Fruit fly (Drosophila melanogaster) whole organism, embryonic: Measurements from ENCODE around the gene BRWD3.

Experiments
- Ada2b ChIP-seq: fragments of 200-800 bp; sonication (Bioruptor generic); IDR thresholded peaks from 2 replicates; pipeline ENCODE4 v1.3.6; 2022; ENCODE audit warnings: missing biosample characterization, missing genetic modification characterization
- Adf1 ChIP-seq: fragments of 200-800 bp; sonication (Bioruptor generic); IDR thresholded peaks from 2 replicates; pipeline ENCODE4 v1.3.6; 2022; ENCODE audit warnings: missing biosample characterization, missing genetic modification characterization
- BtbVII ChIP-seq: fragments of 200-800 bp; sonication (Bioruptor generic); optimal IDR thresholded peaks from 3 replicates; lab custom pipeline; 2017; ENCODE audit warnings: missing biosample characterization, mild to moderate bottlenecking, missing genetic modification characterization
- CG10366 ChIP-seq: fragments of 200-800 bp; sonication (Bioruptor generic); IDR thresholded peaks from 2 replicates; pipeline ENCODE4 v1.3.6; 2022; ENCODE audit warnings: missing biosample characterization, missing genetic modification characterization
- CG11504 ChIP-seq: fragments of 200-800 bp; sonication (Bioruptor generic); optimal IDR thresholded peaks from 3 replicates; lab custom pipeline; 2019; ENCODE audit warnings: missing biosample characterization, mild to moderate bottlenecking, missing genetic modification characterization, moderate library complexity
- CG12219 ChIP-seq: fragments of 200-800 bp; sonication (Bioruptor generic); optimal IDR thresholded peaks from 3 replicates; lab custom pipeline; 2018; ENCODE audit warnings: missing biosample characterization, mild to moderate bottlenecking, missing genetic modification characterization
- CG12299 ChIP-seq: fragments of 200-800 bp; sonication (Bioruptor generic); optimal IDR thresholded peaks from 2 replicates; lab custom pipeline; 2018; ENCODE audit warnings: missing biosample characterization, mild to moderate bottlenecking, missing genetic modification characterization
- CG12769 ChIP-seq: fragments of 200-800 bp; sonication (Bioruptor generic); optimal IDR thresholded peaks from 2 replicates; lab custom pipeline; 2019; ENCODE audit warnings: missing biosample characterization, mild to moderate bottlenecking, missing genetic modification characterization, moderate library complexity
- CG14014 ChIP-seq: fragments of 200-800 bp; sonication (Bioruptor generic); IDR thresholded peaks from 2 replicates; pipeline ENCODE4 v1.3.6; 2022; ENCODE audit warnings: missing biosample characterization, missing genetic modification characterization
- CG18262 ChIP-seq: fragments of 200-800 bp; optimal IDR thresholded peaks from 3 replicates; lab custom pipeline; 2019; ENCODE audit warnings: missing biosample characterization, mild to moderate bottlenecking, missing genetic modification characterization, moderate library complexity
- CG1832 ChIP-seq: fragments of 200-800 bp; sonication (Bioruptor generic); optimal IDR thresholded peaks from 2 replicates; lab custom pipeline; 2017; ENCODE audit warnings: missing biosample characterization, mild to moderate bottlenecking, missing genetic modification characterization, inconsistent platforms
- CG2116 ChIP-seq: fragments of 200-800 bp; sonication (Bioruptor generic); optimal IDR thresholded peaks from 3 replicates; lab custom pipeline; 2018; ENCODE audit warnings: missing biosample characterization, mild to moderate bottlenecking, missing genetic modification characterization
- CG34224 ChIP-seq: fragments of 200-800 bp; sonication (Bioruptor generic); IDR thresholded peaks from 3 replicates; pipeline ENCODE4 v1.3.6; 2022; ENCODE audit warnings: missing biosample characterization, missing genetic modification characterization; ENCODE audit not compliant: partially characterized antibody
- CG4820 ChIP-seq: fragments of 200-800 bp; sonication (Bioruptor generic); optimal IDR thresholded peaks from 3 replicates; lab custom pipeline; 2016; ENCODE audit warnings: missing biosample characterization, missing genetic modification characterization
- Chrac-16 ChIP-seq: fragments of 200-800 bp; sonication (Bioruptor generic); optimal IDR thresholded peaks from 3 replicates; lab custom pipeline; 2016; ENCODE audit warnings: missing biosample characterization, missing genetic modification characterization
- CoRest ChIP-seq: fragments of 200-800 bp; sonication (Bioruptor generic); optimal IDR thresholded peaks from 3 replicates; lab custom pipeline; 2018; ENCODE audit warnings: missing biosample characterization, mild to moderate bottlenecking, missing genetic modification characterization, moderate library complexity
- Dp ChIP-seq: fragments of 200-800 bp; sonication (Bioruptor generic); optimal IDR thresholded peaks from 2 replicates; lab custom pipeline; 2018; ENCODE audit warnings: missing biosample characterization, mild to moderate bottlenecking, missing genetic modification characterization, moderate library complexity
- Dref ChIP-seq: fragments of 200-800 bp; sonication (Bioruptor generic); IDR thresholded peaks from 2 replicates; pipeline ENCODE4 v1.3.6; 2022; ENCODE audit warnings: missing biosample characterization, missing genetic modification characterization
- Drgx ChIP-seq: fragments of 200-800 bp; sonication (Bioruptor generic); IDR thresholded peaks from 2 replicates; pipeline ENCODE4 v1.3.6; 2022; ENCODE audit warnings: missing biosample characterization, missing genetic modification characterization
- Fer2 ChIP-seq: fragments of 200-800 bp; sonication (Bioruptor generic); optimal IDR thresholded peaks from 2 replicates; lab custom pipeline; 2018; ENCODE audit warnings: missing biosample characterization, mild to moderate bottlenecking, missing genetic modification characterization, moderate library complexity
- Fer3 ChIP-seq: fragments of 200-800 bp; sonication (Bioruptor generic); optimal IDR thresholded peaks from 2 replicates; lab custom pipeline; 2018; ENCODE audit warnings: missing biosample characterization, mild to moderate bottlenecking, missing genetic modification characterization, moderate library complexity
- Hr3 ChIP-seq: fragments of 200-800 bp; sonication (Bioruptor generic); optimal IDR thresholded peaks from 3 replicates; lab custom pipeline; 2016; ENCODE audit warnings: missing biosample characterization, missing genetic modification characterization
- Med ChIP-seq: fragments of 200-800 bp; sonication (Bioruptor generic); peaks from one replicate; lab custom pipeline; 2016; ENCODE audit warnings: missing biosample characterization, missing genetic modification characterization, mild to moderate bottlenecking, inconsistent platforms, moderate library complexity
- Meics ChIP-seq: fragments of 200-800 bp; sonication (Bioruptor generic); optimal IDR thresholded peaks from 2 replicates; lab custom pipeline; 2017; ENCODE audit warnings: missing biosample characterization, mild to moderate bottlenecking, missing genetic modification characterization
- Optix ChIP-seq: fragments of 200-800 bp; sonication (Bioruptor generic); IDR thresholded peaks from 3 replicates; pipeline ENCODE4 v1.3.6; 2022; ENCODE audit warnings: missing biosample characterization, missing genetic modification characterization
- Ptx1 ChIP-seq: fragments of 200-800 bp; sonication (Bioruptor generic); IDR thresholded peaks from 2 replicates; pipeline ENCODE4 v1.3.6; 2022; ENCODE audit warnings: missing biosample characterization, missing genetic modification characterization
- Rx ChIP-seq: fragments of 200-800 bp; sonication (Bioruptor generic); IDR thresholded peaks from 2 replicates; pipeline ENCODE4 v1.3.6; 2022; ENCODE audit warnings: missing biosample characterization, missing genetic modification characterization
- Sin3A ChIP-seq: fragments of >200 bp; optimal IDR thresholded peaks from 2 replicates; lab custom pipeline; 2018
- YL-1 ChIP-seq: fragments of 200-800 bp; sonication (Bioruptor generic); optimal IDR thresholded peaks from 3 replicates; lab custom pipeline; 2017; ENCODE audit warnings: missing biosample characterization, mild to moderate bottlenecking, missing genetic modification characterization
- ab ChIP-seq: fragments of 200-800 bp; sonication (Bioruptor generic); optimal IDR thresholded peaks from 2 replicates; lab custom pipeline; 2016; ENCODE audit warnings: missing biosample characterization, missing genetic modification characterization
- ac ChIP-seq: fragments of 200-800 bp; sonication (Bioruptor generic); optimal IDR thresholded peaks from 3 replicates; lab custom pipeline; 2017; ENCODE audit warnings: missing biosample characterization, mild to moderate bottlenecking, missing genetic modification characterization
- al ChIP-seq: fragments of 200-800 bp; sonication (Bioruptor generic); IDR thresholded peaks from 2 replicates; pipeline ENCODE4 v1.3.6; 2022; ENCODE audit warnings: missing biosample characterization, missing genetic modification characterization
- ap ChIP-seq: fragments of 200-800 bp; sonication (Bioruptor generic); IDR thresholded peaks from 2 replicates; pipeline ENCODE4 v1.3.6; 2022; ENCODE audit warnings: missing biosample characterization, missing genetic modification characterization
- ara ChIP-seq: fragments of 200-800 bp; sonication (Bioruptor generic); IDR thresholded peaks from 2 replicates; pipeline ENCODE4 v1.3.6; 2022; ENCODE audit warnings: missing biosample characterization, missing genetic modification characterization
- bowl ChIP-seq: fragments of 200-800 bp; sonication (Bioruptor generic); IDR thresholded peaks from 2 replicates; pipeline ENCODE4 v1.3.6; 2022; ENCODE audit warnings: missing biosample characterization, missing genetic modification characterization
- chm ChIP-seq: fragments of 200-800 bp; sonication (Bioruptor generic); IDR thresholded peaks from 2 replicates; pipeline ENCODE4 v1.3.6; 2022; ENCODE audit warnings: missing biosample characterization, missing genetic modification characterization
- dmrt11E ChIP-seq: fragments of 200-800 bp; sonication (Bioruptor generic); optimal IDR thresholded peaks from 3 replicates; lab custom pipeline; 2018; ENCODE audit warnings: missing biosample characterization, mild to moderate bottlenecking, missing genetic modification characterization, moderate library complexity
- en ChIP-seq: fragments of 200-800 bp; sonication (Bioruptor generic); optimal IDR thresholded peaks from 2 replicates; lab custom pipeline; 2016; ENCODE audit warnings: missing biosample characterization, missing genetic modification characterization
- fd102C ChIP-seq: fragments of 200-800 bp; sonication (Bioruptor generic); optimal IDR thresholded peaks from 2 replicates; lab custom pipeline; 2018; ENCODE audit warnings: missing biosample characterization, mild to moderate bottlenecking, missing genetic modification characterization, moderate library complexity
- fru ChIP-seq: fragments of >200 bp; optimal IDR thresholded peaks from 2 replicates; lab custom pipeline; 2017
- gem ChIP-seq: fragments of 200-800 bp; sonication (Bioruptor generic); optimal IDR thresholded peaks from 2 replicates; lab custom pipeline; 2019; ENCODE audit warnings: missing biosample characterization, mild to moderate bottlenecking, missing genetic modification characterization, moderate library complexity
- gfzf ChIP-seq: fragments of 200-800 bp; sonication (Bioruptor generic); optimal IDR thresholded peaks from 2 replicates; lab custom pipeline; 2016; ENCODE audit warnings: missing biosample characterization, mild to moderate bottlenecking, missing genetic modification characterization, moderate library complexity
- grau ChIP-seq: fragments of 200-800 bp; optimal IDR thresholded peaks from 3 replicates; lab custom pipeline; 2019; ENCODE audit warnings: missing biosample characterization, mild to moderate bottlenecking, missing genetic modification characterization, moderate library complexity
- h ChIP-seq: fragments of >200 bp; optimal IDR thresholded peaks from 2 replicates; lab custom pipeline; 2017
- jigr1 ChIP-seq: fragments of 200-800 bp; sonication (Bioruptor generic); IDR thresholded peaks from 3 replicates; pipeline ENCODE4 v1.3.6; 2022; ENCODE audit warnings: missing biosample characterization, missing genetic modification characterization
- lbe ChIP-seq: fragments of 200-800 bp; sonication (Bioruptor generic); optimal IDR thresholded peaks from 2 replicates; lab custom pipeline; 2016; ENCODE audit warnings: missing biosample characterization, mild to moderate bottlenecking, missing genetic modification characterization
- mam ChIP-seq: fragments of 200-800 bp; sonication (Bioruptor generic); optimal IDR thresholded peaks from 3 replicates; lab custom pipeline; 2016; ENCODE audit warnings: missing biosample characterization, missing genetic modification characterization
- phol ChIP-seq: fragments of 200-800 bp; sonication (Bioruptor generic); optimal IDR thresholded peaks from 3 replicates; lab custom pipeline; 2018; ENCODE audit warnings: missing biosample characterization, mild to moderate bottlenecking, missing genetic modification characterization, moderate library complexity
- stwl ChIP-seq: fragments of 200-800 bp; sonication (Bioruptor generic); optimal IDR thresholded peaks from 3 replicates; lab custom pipeline; 2018; ENCODE audit warnings: missing biosample characterization, mild to moderate bottlenecking, missing genetic modification characterization, moderate library complexity
- unpg ChIP-seq: fragments of 200-800 bp; sonication (Bioruptor generic); optimal IDR thresholded peaks from 3 replicates; lab custom pipeline; 2018; ENCODE audit warnings: missing biosample characterization, mild to moderate bottlenecking, missing genetic modification characterization, moderate library complexity
- yki ChIP-seq: fragments of >200 bp; optimal IDR thresholded peaks from 3 replicates; lab custom pipeline; 2018
- z ChIP-seq: fragments of 200-800 bp; sonication (Bioruptor generic); IDR thresholded peaks from 3 replicates; pipeline ENCODE4 v1.3.6; 2022; ENCODE audit warnings: missing biosample characterization, missing genetic modification characterization

The BRWD3 gene

dm6 chr3R:24333182-24333808 lies 14.5 kb downstream of the BRWD3 start, which contains the start of the genes Rrp5 and Dis3 (continued):
- TF ChIP-seq CG2116 (GFP tag; lab: Kevin White, UChicago) (peak; percentile 52), CG1832 (no peak), en (GFP tag; lab: Kevin White, UChicago) (no peak), ac (GFP tag; lab: Kevin White, UChicago) (no peak), al (0 out of 2 replicates have a peak, but pooled peaks have one; percentile 10), gem (tag; lab: Kevin White, UChicago) (no peak), ap (GFP tag; lab: Robert Waterston, UW) (no peak), Dp (GFP tag; lab: Kevin White, UChicago) (peak; percentile 64), CG14014 (GFP tag; lab: Robert Waterston, UW) (peak; percentile 38; the same call in 1 of the 2 replicates), gfzf (GFP tag; lab: Kevin White, UChicago) (peak; percentile 97), h (lab: Kevin White, UChicago) (no peak), Meics (GFP tag; lab: Kevin White, UChicago) (no peak), YL-1 (GFP tag; lab: Kevin White, UChicago) (peak; percentile 97), Fer3 (tag; lab: Kevin White, UChicago) (no peak), grau (tag; lab: Kevin White, UChicago) (no peak), CG12219 (GFP tag; lab: Kevin White, UChicago) (no peak), CG34224 (GFP tag; lab: Robert Waterston, UW) (no peak; the same call in 2 of the 3 replicates), dmrt11E (no peak), CG10366 (GFP tag; lab: Robert Waterston, UW) (peak; percentile 42; the same call in 1 of the 2 replicates), unpg (no peak), chm (GFP tag; lab: Robert Waterston, UW) (peak; percentile 44), ara (GFP tag; lab: Robert Waterston, UW) (0 out of 2 replicates have a peak, but pooled peaks have one; percentile 50), CG11504 (tag; lab: Kevin White, UChicago) (no peak), Adf1 (GFP tag; lab: Robert Waterston, UW) (peak; percentile 50), Sin3A (lab: Kevin White, UChicago) (peak; percentile 81), Rx (GFP tag; lab: Robert Waterston, UW) (no peak), Hr3 (GFP tag; lab: Kevin White, UChicago) (peak; percentile 15), stwl (tag; lab: Kevin White, UChicago) (no peak), Chrac-16 (GFP tag; lab: Kevin White, UChicago) (no peak), phol (tag; lab: Kevin White, UChicago) (peak; percentile 74), mam (peak; percentile 16), CG12299 (tag; lab: Kevin White, UChicago) (no peak), Drgx (no peak), fd102C (GFP tag; lab: Kevin White, UChicago) (no peak), Optix (GFP tag; lab: Robert Waterston, UW) (no peak), Ptx1 (GFP tag; lab: Robert Waterston, UW) (peak; percentile 45; the same call in 1 of the 2 replicates), Med (peak; percentile 92), CG18262 (no peak), CoRest (no peak), z (GFP tag; lab: Robert Waterston, UW) (no peak; the same call in 2 of the 3 replicates), bowl (GFP tag; lab: Robert Waterston, UW) (no peak), ab (GFP tag; lab: Kevin White, UChicago) (no peak), jigr1 (no peak), yki (lab: Kevin White, UChicago) (no peak), Dref (GFP tag; lab: Robert Waterston, UW) (peak; percentile 58), fru (lab: Kevin White, UChicago) (no peak), Ada2b (GFP tag; lab: Robert Waterston, UW) (peak; percentile 32; the same call in 1 of the 2 replicates), CG12769 (tag; lab: Kevin White, UChicago) (no peak), Fer2 (no peak), BtbVII (GFP tag; lab: Kevin White, UChicago) (no peak), lbe (GFP tag; lab: Kevin White, UChicago) (no peak), CG4820 (no peak)
